Fruit fly (Drosophila melanogaster): ENCODE measurements around the gene E23.

- TF ChIP-seq tai (GFP tag; optimal IDR thresholded peaks at IDR 0.05) (no peak), psq (GFP tag; optimal IDR thresholded peaks at IDR 0.05) (no peak), ey (GFP tag; optimal IDR thresholded peaks at IDR 0.05) (no peak), Abd-B (GFP tag; optimal IDR thresholded peaks at IDR 0.05) (no peak), Jra (GFP tag; optimal IDR thresholded peaks at IDR 0.05) (no peak), Vsx2 (GFP tag; optimal IDR thresholded peaks at IDR 0.05; ENCODE audit: partially characterized antibody) (no peak)
Observed at dm6 chr2L:3301058-3301457, 53.6 kb downstream of the E23 start.
